Fruit fly (Drosophila melanogaster): ENCODE results near the gene Zip99C.

Zip99C gene

DNA sequence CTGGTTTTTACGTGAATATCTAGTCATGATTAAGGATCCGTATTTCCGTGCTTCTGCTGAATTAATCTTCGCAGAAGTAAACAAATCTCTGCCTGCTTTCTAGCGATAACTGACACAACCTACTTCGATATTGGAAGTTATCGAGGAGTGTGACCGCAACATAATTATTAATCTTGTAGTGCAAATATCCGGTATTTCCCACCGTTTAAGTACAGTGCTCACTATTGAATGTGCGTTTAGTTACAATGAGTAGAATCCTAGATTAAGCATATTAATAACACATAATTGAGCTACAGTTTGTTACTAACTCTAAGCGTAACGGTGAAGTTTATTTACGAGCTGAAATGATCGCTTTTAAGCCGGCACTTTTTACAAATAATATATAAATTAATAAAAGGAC lies 8.9 kb downstream of the Zip99C start:
- TF ChIP-seq CG15269 (tag; optimal IDR thresholded peaks at IDR 0.05) (no peak), CG4854 (GFP tag; optimal IDR thresholded peaks at IDR 0.05) (no peak), sisA (GFP tag; IDR thresholded peaks at IDR 0.05) (no peak), sob (GFP tag; IDR thresholded peaks at IDR 0.05) (peak; percentile 74), CG3163 (GFP tag; optimal IDR thresholded peaks at IDR 0.05) (no peak), Med (GFP tag) (peak; percentile 94), CG9727 (GFP tag; optimal IDR thresholded peaks at IDR 0.05) (peak; percentile 3), twi (tag; optimal IDR thresholded peaks at IDR 0.05) (peak; percentile 7), hth (optimal IDR thresholded peaks at IDR 0.05) (no peak), CG33557 (GFP tag; optimal IDR thresholded peaks at IDR 0.05) (no peak), oc (tag; optimal IDR thresholded peaks at IDR 0.05) (peak; percentile 38), Mrtf (GFP tag; IDR thresholded peaks at IDR 0.05) (peak; percentile 50; the same call in 1 of the 3 replicates), gro (GFP tag; optimal IDR thresholded peaks at IDR 0.05) (peak; percentile 10), E2f1 (GFP tag; IDR thresholded peaks at IDR 0.05) (0 out of 2 replicates have a peak, but pooled peaks have one; percentile 35), pb (GFP tag; optimal IDR thresholded peaks at IDR 0.05) (no peak), Pdp1 (GFP tag; optimal IDR thresholded peaks at IDR 0.05) (peak in 1 of 2 experiments; percentile 54), unc-4 (GFP tag; IDR thresholded peaks at IDR 0.05; ENCODE audit: partially characterized antibody) (0 out of 2 replicates have a peak, but pooled peaks have one; percentile 49), CG17829 (tag; optimal IDR thresholded peaks at IDR 0.05) (peak; percentile 59), ci (GFP tag; IDR thresholded peaks at IDR 0.05) (peak; percentile 57; the same call in 1 of the 3 replicates), CG18262 (tag; optimal IDR thresholded peaks at IDR 0.05) (peak; percentile 32), CG4617 (GFP tag; optimal IDR thresholded peaks at IDR 0.05; ENCODE audit: borderline replicate concordance) (peak; percentile 23), ac (GFP tag; optimal IDR thresholded peaks at IDR 0.05) (no peak), CG11560 (tag; IDR thresholded peaks at IDR 0.05) (no peak), CG1603 (tag; optimal IDR thresholded peaks at IDR 0.05) (peak; percentile 74), CG13123 (GFP tag; optimal IDR thresholded peaks at IDR 0.05) (peak; percentile 20), HLH4C (GFP tag; IDR thresholded peaks at IDR 0.05; ENCODE audit: partially characterized antibody) (peak; percentile 68), sim (GFP tag; IDR thresholded peaks at IDR 0.05) (no peak), NfI (GFP tag; optimal IDR thresholded peaks at IDR 0.05) (peak; percentile 61), CG8388 (GFP tag; optimal IDR thresholded peaks at IDR 0.05) (peak; percentile 57), bowl (GFP tag; IDR thresholded peaks at IDR 0.05) (0 out of 2 replicates have a peak, but pooled peaks have one; percentile 36), B-H1 (GFP tag; IDR thresholded peaks at IDR 0.05) (peak; percentile 48; the same call in 1 of the 3 replicates), CG6254 (GFP tag; optimal IDR thresholded peaks at IDR 0.05) (no peak), CG14965 (GFP tag; optimal IDR thresholded peaks at IDR 0.05; ENCODE audit: borderline replicate concordance) (no peak), Atf6 (GFP tag; IDR thresholded peaks at IDR 0.05) (no peak), gfzf (GFP tag; optimal IDR thresholded peaks at IDR 0.05) (peak; percentile 72), pho (GFP tag; optimal IDR thresholded peaks at IDR 0.05) (peak; percentile 42), ham (GFP tag; IDR thresholded peaks at IDR 0.05) (no peak), CG31388 (GFP tag; optimal IDR thresholded peaks at IDR 0.05) (no peak), caup (GFP tag; optimal IDR thresholded peaks at IDR 0.05; ENCODE audit: severe bottlenecking) (peak; percentile 61), al (GFP tag; IDR thresholded peaks at IDR 0.05) (no peak), CG4424 (GFP tag; optimal IDR thresholded peaks at IDR 0.05) (peak; percentile 27), CG1792 (GFP tag; optimal IDR thresholded peaks at IDR 0.05) (no peak), trem (tag; optimal IDR thresholded peaks at IDR 0.05) (peak; percentile 19), Atf-2 (GFP tag; optimal IDR thresholded peaks at IDR 0.05) (no peak), CG7786 (GFP tag; optimal IDR thresholded peaks at IDR 0.05) (no peak), Scr (GFP tag; IDR thresholded peaks at IDR 0.05; ENCODE audit: partially characterized antibody) (peak; percentile 54), Antp (GFP tag; optimal IDR thresholded peaks at IDR 0.05) (no peak), Camta (GFP tag; optimal IDR thresholded peaks at IDR 0.05) (no peak), cwo (GFP tag; optimal IDR thresholded peaks at IDR 0.05) (peak; percentile 20), PHDP (tag; optimal IDR thresholded peaks at IDR 0.05) (peak; percentile 54), BtbVII (GFP tag; optimal IDR thresholded peaks at IDR 0.05) (peak; percentile 45)

All from whole organism, embryonic.